Fruit fly (Drosophila melanogaster): ENCODE results near the gene CG31013.
A peak's percentile ranks its signal among the peaks of the same experiment; 100 is the strongest.

The CG31013 gene

DNA sequence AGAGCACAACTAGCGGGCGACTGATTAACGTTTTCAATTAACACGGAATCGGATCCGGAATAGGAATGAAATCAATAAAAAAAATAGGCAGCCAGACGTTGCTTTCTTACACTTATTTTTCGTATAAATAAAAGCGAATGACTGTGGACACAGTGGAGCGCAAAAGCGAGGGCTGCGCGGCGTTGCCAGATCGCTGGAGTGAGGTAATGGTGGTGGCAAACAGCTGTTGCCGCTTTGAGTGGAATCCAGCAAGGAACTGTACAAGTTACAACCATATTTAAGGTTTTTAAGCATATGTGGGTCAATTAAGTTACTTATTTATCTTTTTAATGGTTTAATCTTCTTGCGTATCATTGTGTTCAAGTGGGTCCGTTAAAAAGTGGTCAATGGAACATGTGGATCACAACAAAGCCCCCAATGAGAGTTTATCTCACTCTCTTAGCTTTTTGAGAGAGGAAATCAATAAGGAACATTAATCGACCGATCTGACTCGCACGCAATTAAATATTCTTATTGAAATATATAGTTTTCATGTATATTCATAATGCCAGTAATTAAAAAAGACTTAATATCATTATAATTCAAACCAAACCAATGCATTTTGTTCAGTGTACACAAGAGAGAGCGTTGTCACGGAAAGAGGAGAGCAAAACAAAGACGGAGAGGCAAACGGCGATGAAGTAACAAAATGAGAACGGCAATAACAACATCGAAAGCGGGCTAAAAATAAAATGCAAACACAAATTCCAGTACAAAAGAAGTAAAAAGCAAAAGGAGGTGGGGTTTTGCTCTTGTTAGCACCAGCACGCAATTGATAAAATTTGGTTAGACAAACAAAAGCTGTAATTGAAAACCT, 45.3 kb downstream of the CG31013 start (continued):
- TF ChIP-seq CG6254 (GFP tag; optimal IDR thresholded peaks at IDR 0.05) (peak; percentile 88), CG7271 (tag; optimal IDR thresholded peaks at IDR 0.05) (peak; percentile 24), ranshi (GFP tag; IDR thresholded peaks at IDR 0.05) (peak; percentile 93), CG30403 (GFP tag; optimal IDR thresholded peaks at IDR 0.05) (peak; percentile 95), Myb (GFP tag; optimal IDR thresholded peaks at IDR 0.05) (peak; percentile 67), dan (GFP tag; IDR thresholded peaks at IDR 0.05) (no peak), psq (GFP tag; optimal IDR thresholded peaks at IDR 0.05) (peak; percentile 87), CkIIα-i1 (GFP tag; IDR thresholded peaks at IDR 0.05) (peak; percentile 55; the same call in 1 of the 2 replicates), Usf (GFP tag; optimal IDR thresholded peaks at IDR 0.05) (peak; percentile 69), CG12744 (GFP tag; optimal IDR thresholded peaks at IDR 0.05) (peak; percentile 89), CG11723 (GFP tag; optimal IDR thresholded peaks at IDR 0.05) (peak; percentile 77), Sox100B (GFP tag; optimal IDR thresholded peaks at IDR 0.05) (peak; percentile 88), run (tag; optimal IDR thresholded peaks at IDR 0.05) (peak; percentile 91), schlank (tag; optimal IDR thresholded peaks at IDR 0.05) (peak; percentile 66), CG9817 (tag; optimal IDR thresholded peaks at IDR 0.05) (peak; percentile 89), Gsc (GFP tag; IDR thresholded peaks at IDR 0.05) (no peak), CG31388 (GFP tag; optimal IDR thresholded peaks at IDR 0.05) (peak; percentile 88), Optix (GFP tag; IDR thresholded peaks at IDR 0.05) (peak; percentile 91), MESR4 (GFP tag; optimal IDR thresholded peaks at IDR 0.05) (peak; percentile 22), sob (GFP tag; IDR thresholded peaks at IDR 0.05) (peak; percentile 94), Drgx (GFP tag; IDR thresholded peaks at IDR 0.05) (peak; percentile 96), rib (GFP tag; IDR thresholded peaks at IDR 0.05) (peak; percentile 90), sens-2 (GFP tag; IDR thresholded peaks at IDR 0.05) (peak; percentile 91), en (GFP tag; optimal IDR thresholded peaks at IDR 0.05) (peak; percentile 30), Bgb (GFP tag; IDR thresholded peaks at IDR 0.05; ENCODE audit: partially characterized antibody) (no peak), sima (GFP tag; optimal IDR thresholded peaks at IDR 0.05) (peak; percentile 40), CG1603 (tag; optimal IDR thresholded peaks at IDR 0.05) (peak; percentile 90), CG5180 (GFP tag; optimal IDR thresholded peaks at IDR 0.05) (peak; percentile 70), CTCF (GFP tag; optimal IDR thresholded peaks at IDR 0.05) (peak; percentile 27), az2 (GFP tag; optimal IDR thresholded peaks at IDR 0.05) (peak; percentile 90), Side (GFP tag; optimal IDR thresholded peaks at IDR 0.05) (peak; percentile 89), row (GFP tag; IDR thresholded peaks at IDR 0.05) (peak; percentile 94), Hsf (GFP tag; optimal IDR thresholded peaks at IDR 0.05) (peak; percentile 90), Camta (GFP tag; optimal IDR thresholded peaks at IDR 0.05) (peak; percentile 87), CG3726 (GFP tag; IDR thresholded peaks at IDR 0.05) (peak; percentile 93), D19B (GFP tag; optimal IDR thresholded peaks at IDR 0.05) (peak; percentile 72), CG15601 (tag; optimal IDR thresholded peaks at IDR 0.05) (peak; percentile 82), insv (GFP tag; optimal IDR thresholded peaks at IDR 0.05) (peak in 1 of 2 experiments; percentile 21), CG9876 (GFP tag; optimal IDR thresholded peaks at IDR 0.05) (peak; percentile 69), Adf1 (GFP tag; IDR thresholded peaks at IDR 0.05) (peak; percentile 74), Hr51 (GFP tag; optimal IDR thresholded peaks at IDR 0.05) (peak; percentile 84 to 94), Hr3 (GFP tag; optimal IDR thresholded peaks at IDR 0.05) (peak; percentile 86), ap (GFP tag; IDR thresholded peaks at IDR 0.05) (peak; percentile 92), pzg (GFP tag; optimal IDR thresholded peaks at IDR 0.05) (peak; percentile 2), crp (GFP tag; optimal IDR thresholded peaks at IDR 0.05) (peak; percentile 6 to 85), sim (GFP tag; IDR thresholded peaks at IDR 0.05) (peak; percentile 89), chm (GFP tag; IDR thresholded peaks at IDR 0.05) (peak; percentile 97), lab (GFP tag; optimal IDR thresholded peaks at IDR 0.05) (peak; percentile 94), Ptx1 (GFP tag; IDR thresholded peaks at IDR 0.05) (peak; percentile 91), Nf-YB (GFP tag; optimal IDR thresholded peaks at IDR 0.05) (peak; percentile 78)

All from whole organism, embryonic.